Worm (Caenorhabditis elegans): ENCODE measurements around the gene dmd-6.

dmd-6 gene

DNA sequence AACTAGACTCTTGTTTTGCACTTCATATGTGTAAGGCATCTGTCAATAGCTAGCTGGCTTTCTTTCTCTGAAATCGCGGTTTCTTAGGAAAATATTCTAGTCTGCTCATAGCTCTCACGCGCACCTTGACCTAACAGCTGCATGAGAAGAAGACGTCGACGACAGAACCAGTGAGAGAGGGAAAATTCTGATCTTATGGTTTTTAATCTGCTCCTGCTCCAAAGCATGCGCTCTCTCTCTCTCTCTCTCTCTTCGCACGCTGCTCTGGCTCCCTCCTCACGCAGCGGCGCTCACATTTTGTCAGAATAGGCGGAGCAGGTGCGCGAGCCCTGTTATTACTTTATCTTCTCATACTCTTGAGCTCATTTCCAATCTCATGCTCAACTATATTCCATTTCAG, 5.7 kb downstream of the dmd-6 start:
- no peak for TF ChIP-seq him-1 (tag; optimal IDR thresholded peaks at IDR 0.05)
- TF ChIP-seq W03F9.2 (tag; optimal IDR thresholded peaks at IDR 0.05): no peak
- TF ChIP-seq dao-5 (tag; optimal IDR thresholded peaks at IDR 0.05): no peak

DNA sequence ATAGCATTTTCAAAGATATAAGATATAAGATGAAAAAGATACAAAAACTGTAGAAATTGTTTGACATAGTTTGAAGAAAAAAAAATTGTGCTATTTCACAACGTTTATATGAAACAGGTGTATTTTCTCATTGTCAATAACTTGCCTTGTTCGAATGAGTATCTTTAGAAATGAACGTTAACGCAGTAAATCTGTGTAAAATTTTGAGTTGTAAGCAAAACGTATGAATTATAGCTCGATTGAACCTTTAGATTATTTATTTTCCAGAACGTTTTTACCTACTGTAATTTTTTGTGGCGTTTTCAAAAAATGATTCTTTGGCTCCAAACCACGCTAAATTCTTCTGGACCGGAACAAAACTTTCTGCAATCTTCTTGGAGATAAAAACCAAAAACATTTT, 15.3 kb downstream of the dmd-6 start:
- no peak for TF ChIP-seq him-1 (tag; optimal IDR thresholded peaks at IDR 0.05)
- no peak for TF ChIP-seq W03F9.2 (tag; optimal IDR thresholded peaks at IDR 0.05)

DNA sequence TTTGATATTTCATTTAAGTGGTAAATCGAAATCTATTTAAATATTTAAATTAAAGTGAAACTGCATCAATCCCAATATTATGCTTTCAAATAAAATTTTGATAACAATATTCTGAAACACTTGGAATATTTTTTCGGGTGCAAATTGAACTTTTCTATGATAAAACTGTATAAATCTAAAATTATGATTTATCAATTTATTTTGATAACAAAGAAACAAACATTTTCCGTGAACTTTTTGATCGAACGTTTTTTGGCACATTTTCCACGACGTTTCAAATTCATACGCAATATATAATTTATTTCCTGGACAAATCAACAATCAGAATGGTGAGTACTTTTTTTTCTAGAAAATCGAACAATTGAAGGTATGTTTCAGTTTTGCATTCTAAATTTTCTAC, 16.4 kb downstream of the dmd-6 start, which contains the start of gene irld-4:
irld-4 (plus strand) TSS at position 301 of the 400 bp plus-strand sequence.
- no peak for TF ChIP-seq him-1 (tag; optimal IDR thresholded peaks at IDR 0.05)

DNA sequence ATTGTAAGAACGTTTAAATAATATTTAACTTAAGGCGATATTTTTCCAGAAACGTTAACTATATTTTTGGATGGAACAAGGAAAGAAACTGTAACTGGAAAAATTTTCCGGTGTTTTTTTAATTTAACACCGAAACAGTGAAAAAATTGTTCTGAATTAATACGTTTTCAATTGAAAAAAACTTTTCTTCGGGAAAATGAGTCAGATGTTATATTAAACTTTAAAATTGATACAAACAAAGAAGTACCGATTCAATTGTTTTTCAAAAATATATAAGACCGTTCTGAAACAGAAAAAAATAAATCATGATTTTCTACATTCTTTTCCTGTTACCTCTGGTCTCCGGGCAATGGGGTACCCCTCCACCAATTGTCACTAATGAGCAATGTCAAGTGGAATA, 18.4 kb downstream of the dmd-6 start, which contains the start of gene ule-2:
ule-2 (plus strand) TSS at position 301 of the 400 bp plus-strand sequence.
- TF ChIP-seq him-1 (tag; optimal IDR thresholded peaks at IDR 0.05) (no peak), W03F9.2 (tag; optimal IDR thresholded peaks at IDR 0.05) (no peak), dao-5 (tag; optimal IDR thresholded peaks at IDR 0.05) (no peak)

- TF ChIP-seq dao-5 (tag; optimal IDR thresholded peaks at IDR 0.05) (no peak), him-1 (tag; optimal IDR thresholded peaks at IDR 0.05) (no peak), W03F9.2 (tag; optimal IDR thresholded peaks at IDR 0.05) (no peak)
These were observed 21.0 kb downstream of the dmd-6 start, which contains the start of gene srlf-27 for ce11 chrIV:14637413-14637812. srlf-27 (plus strand) TSS chrIV:14637713.

ce11 chrIV:14653066-14653465, 36.7 kb downstream of the dmd-6 start, which contains the start of gene talp-3:
talp-3 (minus strand) TSS chrIV:14653380.
- TF ChIP-seq dao-5 (tag; optimal IDR thresholded peaks at IDR 0.05) (no peak), W03F9.2 (tag; optimal IDR thresholded peaks at IDR 0.05) (no peak), him-1 (tag; optimal IDR thresholded peaks at IDR 0.05) (no peak)

DNA sequence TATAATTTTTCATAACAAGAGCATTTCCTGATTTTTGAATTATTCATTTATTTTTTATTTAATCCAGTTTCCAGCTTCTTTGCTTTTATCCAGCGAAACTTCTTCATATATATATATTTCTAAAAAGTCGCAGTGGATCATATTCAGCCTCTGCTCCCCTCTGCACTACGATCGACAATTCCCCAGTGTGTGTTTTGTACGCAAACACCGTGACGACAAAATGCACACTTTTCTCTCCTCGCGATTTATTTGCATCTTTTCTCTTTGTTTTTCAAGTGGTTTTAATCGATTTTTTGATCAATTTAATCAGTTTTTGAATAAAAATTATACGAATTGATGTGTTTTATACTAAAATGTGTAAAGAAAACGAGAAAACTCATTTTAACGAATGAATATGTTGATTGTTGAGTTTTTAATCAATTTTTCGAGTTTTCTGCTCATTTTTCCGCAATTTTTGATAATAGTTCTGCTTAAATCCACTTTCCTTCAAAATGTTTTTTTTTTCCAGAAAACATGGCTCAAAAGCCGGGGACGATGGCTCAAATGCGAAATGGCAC, 40.2 kb downstream of the dmd-6 start, which contains the start of gene Y57G11C.33:
Y57G11C.33 (plus strand) TSS at position 507 of the 557 bp plus-strand sequence.
- no peak for TF ChIP-seq dao-5 (tag; optimal IDR thresholded peaks at IDR 0.05)
- peak; percentile 19 for TF ChIP-seq W03F9.2 (tag; optimal IDR thresholded peaks at IDR 0.05)
- no peak for TF ChIP-seq him-1 (tag; optimal IDR thresholded peaks at IDR 0.05)

DNA sequence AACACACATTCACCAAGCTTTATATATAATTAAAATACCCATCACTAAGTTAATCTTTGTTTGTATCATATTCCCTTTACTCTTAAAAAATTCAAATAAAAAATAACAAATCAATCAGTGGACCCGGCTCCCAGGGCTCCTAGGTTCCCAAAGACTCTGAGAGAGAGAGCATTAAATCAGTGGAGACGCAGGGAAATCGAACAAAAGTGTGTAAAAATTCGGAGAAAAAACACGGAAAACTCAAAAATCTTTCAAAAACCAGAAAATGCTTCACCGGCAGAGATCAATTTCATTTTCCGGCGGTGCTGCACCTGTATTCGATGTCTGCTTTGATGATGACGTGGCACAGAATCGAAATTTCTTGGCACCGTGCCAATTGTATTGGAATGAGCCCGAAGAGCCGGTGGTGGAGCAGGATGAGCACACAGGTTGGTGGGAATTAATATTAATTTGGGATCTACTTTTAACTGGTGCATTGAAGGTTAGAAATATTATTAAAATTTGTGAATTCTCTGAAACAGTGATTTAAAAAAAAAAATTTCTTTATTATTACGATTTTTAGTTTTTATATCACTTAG, 41.7 kb downstream of the dmd-6 start, which contains the start of gene anoh-2:
anoh-2 (plus strand) TSS at position 255 of the 578 bp plus-strand sequence.
- no peak for TF ChIP-seq dao-5 (tag; optimal IDR thresholded peaks at IDR 0.05)

- no peak for TF ChIP-seq dao-5 (tag; optimal IDR thresholded peaks at IDR 0.05)
- TF ChIP-seq him-1 (tag; optimal IDR thresholded peaks at IDR 0.05): no peak
- no peak for TF ChIP-seq W03F9.2 (tag; optimal IDR thresholded peaks at IDR 0.05)
These were observed 42.5 kb downstream of the dmd-6 start for ce11 chrIV:14658927-14659326.

- no peak for TF ChIP-seq dao-5 (tag; optimal IDR thresholded peaks at IDR 0.05)
- no peak for TF ChIP-seq W03F9.2 (tag; optimal IDR thresholded peaks at IDR 0.05)
- TF ChIP-seq him-1 (tag; optimal IDR thresholded peaks at IDR 0.05): no peak
These were observed 45.0 kb downstream of the dmd-6 start for ce11 chrIV:14661370-14661769.

Measured in whole organism, L4/young adult.